Worm (Caenorhabditis elegans): Measurements from ENCODE around the gene F53A3.1.

- TF ChIP-seq dpff-1 (tag; optimal IDR thresholded peaks at IDR 0.05) (no peak), ama-1 (optimal IDR thresholded peaks at IDR 0.05) (no peak), ama-1 (GFP tag; optimal IDR thresholded peaks at IDR 0.05) (no peak), ets-4 (GFP tag; optimal IDR thresholded peaks at IDR 0.05) (no peak), madf-10 (tag; optimal IDR thresholded peaks at IDR 0.05) (no peak), nhr-120 (GFP tag; IDR thresholded peaks at IDR 0.05) (no peak), lin-35 (GFP tag; optimal IDR thresholded peaks at IDR 0.05) (no peak), die-1 (tag; optimal IDR thresholded peaks at IDR 0.05) (no peak), nhr-80 (tag; optimal IDR thresholded peaks at IDR 0.05) (no peak), let-526 (GFP tag; IDR thresholded peaks at IDR 0.05) (no peak)
Observed at ce11 chrIII:1943488-1943887, at the start of gene F53A3.1.
